Worm (Caenorhabditis elegans): ENCODE measurements around the gene wrt-5.
A peak's percentile ranks its signal among the peaks of the same experiment; 100 is the strongest.

Gene wrt-5

DNA sequence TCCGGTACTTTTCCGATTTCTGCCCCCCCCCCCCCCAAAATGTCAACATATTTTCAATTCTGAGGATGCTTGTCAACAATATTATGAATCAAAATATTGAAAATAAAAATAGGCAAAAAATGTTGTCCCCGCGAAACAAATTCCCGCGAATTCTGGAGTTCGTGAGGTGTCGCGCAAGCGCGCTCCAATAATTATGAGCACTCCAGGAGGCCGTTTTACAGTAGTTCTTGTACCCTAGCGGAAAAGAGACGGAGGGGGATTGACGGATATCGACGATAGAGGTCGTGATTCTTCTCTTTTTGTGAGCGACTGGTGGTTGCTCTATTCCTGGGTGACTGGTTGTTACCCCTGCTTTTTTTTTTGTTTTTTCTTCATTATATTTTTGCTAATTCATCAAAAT lies 19.4 kb upstream of the wrt-5 start:
- TF ChIP-seq ztf-11 (tag; optimal IDR thresholded peaks at IDR 0.05): no peak
- no peak for TF ChIP-seq M03D4.4 (tag; optimal IDR thresholded peaks at IDR 0.05)
- TF ChIP-seq drap-1 (GFP tag; optimal IDR thresholded peaks at IDR 0.05): no peak
- no peak for TF ChIP-seq unc-120 (tag; optimal IDR thresholded peaks at IDR 0.05; ENCODE audit: poor library complexity, severe bottlenecking)
- TF ChIP-seq tbx-8 (GFP tag; optimal IDR thresholded peaks at IDR 0.05): no peak
- TF ChIP-seq ceh-39 (tag; optimal IDR thresholded peaks at IDR 0.05): peak; percentile 15
- TF ChIP-seq ceh-83 (GFP tag; optimal IDR thresholded peaks at IDR 0.05): peak; percentile 43
- no peak for TF ChIP-seq snpc-4 (tag; optimal IDR thresholded peaks at IDR 0.05)
- TF ChIP-seq unc-39 (tag; optimal IDR thresholded peaks at IDR 0.05): no peak
- TF ChIP-seq lin-13 (tag; optimal IDR thresholded peaks at IDR 0.05): no peak
- no peak for TF ChIP-seq zip-8 (tag; optimal IDR thresholded peaks at IDR 0.05)
- TF ChIP-seq hlh-1 (tag; optimal IDR thresholded peaks at IDR 0.05): no peak
- peak; percentile 19 for TF ChIP-seq mls-2 (tag; optimal IDR thresholded peaks at IDR 0.05)
- TF ChIP-seq lin-32 (GFP tag; optimal IDR thresholded peaks at IDR 0.05): no peak
- no peak for TF ChIP-seq lsy-2 (tag; optimal IDR thresholded peaks at IDR 0.05)
- no peak for TF ChIP-seq nhr-76 (tag; optimal IDR thresholded peaks at IDR 0.05)
- TF ChIP-seq unc-62 (GFP tag; optimal IDR thresholded peaks at IDR 0.05): no peak
- peak; percentile 5 for TF ChIP-seq nhr-2 (tag; optimal IDR thresholded peaks at IDR 0.05)
- TF ChIP-seq nhr-12 (tag; optimal IDR thresholded peaks at IDR 0.05): no peak
- TF ChIP-seq mab-5 (tag; optimal IDR thresholded peaks at IDR 0.05): no peak
- no peak for TF ChIP-seq elt-3 (tag; optimal IDR thresholded peaks at IDR 0.05)
- TF ChIP-seq ceh-43 (GFP tag; optimal IDR thresholded peaks at IDR 0.05): no peak
- no peak for TF ChIP-seq blmp-1 (tag; optimal IDR thresholded peaks at IDR 0.05)
- no peak for TF ChIP-seq cnd-1 (tag; optimal IDR thresholded peaks at IDR 0.05)
- no peak for TF ChIP-seq bed-3 (GFP tag; optimal IDR thresholded peaks at IDR 0.05)
- TF ChIP-seq ham-2 (GFP tag; optimal IDR thresholded peaks at IDR 0.05): no peak
- TF ChIP-seq mep-1 (tag; optimal IDR thresholded peaks at IDR 0.05): peak; percentile 12
- peak; percentile 30 for TF ChIP-seq sptf-1 (tag; optimal IDR thresholded peaks at IDR 0.05)
- TF ChIP-seq pha-4 (tag; optimal IDR thresholded peaks at IDR 0.05): no peak
- TF ChIP-seq nhr-237 (tag; optimal IDR thresholded peaks at IDR 0.05): no peak

DNA sequence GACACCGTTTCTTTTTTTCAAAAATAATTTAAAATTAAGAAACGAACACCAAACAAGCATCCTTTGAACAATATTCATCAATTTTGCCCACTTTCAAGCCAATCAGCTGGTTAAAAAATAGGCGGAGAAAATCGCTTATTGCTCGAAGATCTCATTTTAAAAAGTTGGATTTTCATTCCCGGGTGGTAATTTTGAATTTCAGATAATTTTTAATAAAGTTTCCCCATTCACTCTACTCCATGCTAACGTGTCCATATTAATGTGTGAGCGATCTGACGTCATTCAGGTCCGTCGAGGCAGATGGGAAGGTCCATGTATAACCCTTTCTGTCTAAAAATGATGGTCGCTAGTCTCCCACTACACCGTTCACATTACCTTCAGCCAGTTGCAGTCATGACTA lies 17.0 kb upstream of the wrt-5 start, which contains the start of gene fbxb-55:
Gene fbxb-55, plus strand, starts transcription at position 301 of the 400 bp plus-strand sequence.
- TF ChIP-seq lin-13 (tag; optimal IDR thresholded peaks at IDR 0.05) (no peak), hlh-1 (tag; optimal IDR thresholded peaks at IDR 0.05) (no peak)

DNA sequence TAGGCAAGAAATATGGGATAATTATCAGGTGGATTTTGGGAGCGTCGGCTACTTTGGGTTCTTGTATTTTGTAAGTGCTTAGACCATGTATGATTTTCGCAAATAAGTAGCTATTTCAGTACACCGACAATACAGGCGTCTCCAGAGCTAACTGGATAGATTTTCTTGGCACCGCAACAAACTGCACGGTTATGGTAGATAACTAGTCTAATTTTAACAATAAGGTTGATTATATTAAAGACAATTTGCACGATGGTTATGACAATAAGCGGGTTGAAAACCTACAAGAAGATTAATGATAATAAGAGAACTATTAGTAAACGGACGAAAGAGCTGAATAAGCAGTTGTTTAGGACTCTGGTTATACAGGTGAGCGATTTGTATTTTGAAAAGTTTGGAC lies 15.9 kb upstream of the wrt-5 start:
- TF ChIP-seq hlh-1 (tag; optimal IDR thresholded peaks at IDR 0.05): no peak
- TF ChIP-seq ztf-11 (tag; optimal IDR thresholded peaks at IDR 0.05): no peak
- no peak for TF ChIP-seq mep-1 (tag; optimal IDR thresholded peaks at IDR 0.05)
- TF ChIP-seq unc-62 (GFP tag; optimal IDR thresholded peaks at IDR 0.05): no peak
- TF ChIP-seq pha-4 (tag; optimal IDR thresholded peaks at IDR 0.05): no peak

DNA sequence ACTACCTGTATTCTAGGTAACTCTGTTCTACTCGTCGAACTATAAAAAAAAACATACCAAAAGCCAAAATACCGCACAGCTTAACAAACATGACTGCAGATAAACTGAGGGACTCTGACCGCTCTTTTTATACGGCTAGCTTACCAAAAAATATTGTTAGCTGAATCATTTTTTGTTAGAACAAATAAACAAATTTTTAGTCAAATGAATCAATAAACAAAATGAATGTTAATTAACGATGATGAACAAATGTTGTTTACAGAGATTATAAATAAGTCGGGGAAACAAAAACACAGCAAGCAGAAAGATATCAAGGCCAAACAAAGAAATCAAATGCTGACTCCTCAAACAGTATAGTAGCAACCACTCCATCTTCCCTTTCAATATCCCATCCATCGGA lies 12.1 kb upstream of the wrt-5 start, which contains the start of gene ilys-6:
Gene ilys-6, minus strand, starts transcription at position 101 of the 400 bp plus-strand sequence.
- TF ChIP-seq cnd-1 (tag; optimal IDR thresholded peaks at IDR 0.05) (no peak), ces-1 (GFP tag; optimal IDR thresholded peaks at IDR 0.05) (no peak), sptf-1 (tag; optimal IDR thresholded peaks at IDR 0.05) (no peak), lsy-2 (tag; optimal IDR thresholded peaks at IDR 0.05) (no peak), snpc-4 (tag; optimal IDR thresholded peaks at IDR 0.05) (no peak), flh-1 (GFP tag; optimal IDR thresholded peaks at IDR 0.05) (no peak), ceh-43 (GFP tag; optimal IDR thresholded peaks at IDR 0.05) (no peak), unc-62 (GFP tag; optimal IDR thresholded peaks at IDR 0.05) (no peak), drap-1 (GFP tag; optimal IDR thresholded peaks at IDR 0.05) (no peak), nhr-237 (tag; optimal IDR thresholded peaks at IDR 0.05) (no peak), elt-3 (tag; optimal IDR thresholded peaks at IDR 0.05) (no peak)

DNA sequence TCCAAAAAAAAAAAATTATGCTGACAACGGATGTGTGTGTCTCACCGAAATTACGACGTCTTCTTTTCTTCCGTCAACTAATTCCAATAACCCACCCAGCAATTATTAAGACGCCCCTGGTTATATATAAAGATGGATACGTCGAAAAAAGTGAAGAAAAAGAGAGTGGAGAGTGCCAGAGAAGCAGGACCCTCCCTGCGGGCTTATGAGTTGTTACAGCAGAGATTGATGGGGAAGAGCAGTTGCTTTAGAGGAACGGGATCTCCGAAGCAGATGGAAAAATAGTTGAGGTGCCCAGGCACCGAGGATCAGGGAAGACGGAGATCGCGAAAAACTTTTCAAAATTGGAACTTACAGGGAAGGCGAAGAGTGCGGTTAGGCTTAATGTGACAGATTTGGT lies 3.9 kb upstream of the wrt-5 start:
- TF ChIP-seq hlh-1 (tag; optimal IDR thresholded peaks at IDR 0.05) (peak; percentile 84), elt-3 (tag; optimal IDR thresholded peaks at IDR 0.05) (no peak), unc-62 (GFP tag; optimal IDR thresholded peaks at IDR 0.05) (peak; percentile 30), unc-120 (tag; optimal IDR thresholded peaks at IDR 0.05; ENCODE audit: poor library complexity, severe bottlenecking) (peak; percentile 30)

Data from whole organism, mixed stage, embryonic.